Fruit fly (Drosophila melanogaster): ENCODE data around the gene Mnt.

Mnt gene

DNA sequence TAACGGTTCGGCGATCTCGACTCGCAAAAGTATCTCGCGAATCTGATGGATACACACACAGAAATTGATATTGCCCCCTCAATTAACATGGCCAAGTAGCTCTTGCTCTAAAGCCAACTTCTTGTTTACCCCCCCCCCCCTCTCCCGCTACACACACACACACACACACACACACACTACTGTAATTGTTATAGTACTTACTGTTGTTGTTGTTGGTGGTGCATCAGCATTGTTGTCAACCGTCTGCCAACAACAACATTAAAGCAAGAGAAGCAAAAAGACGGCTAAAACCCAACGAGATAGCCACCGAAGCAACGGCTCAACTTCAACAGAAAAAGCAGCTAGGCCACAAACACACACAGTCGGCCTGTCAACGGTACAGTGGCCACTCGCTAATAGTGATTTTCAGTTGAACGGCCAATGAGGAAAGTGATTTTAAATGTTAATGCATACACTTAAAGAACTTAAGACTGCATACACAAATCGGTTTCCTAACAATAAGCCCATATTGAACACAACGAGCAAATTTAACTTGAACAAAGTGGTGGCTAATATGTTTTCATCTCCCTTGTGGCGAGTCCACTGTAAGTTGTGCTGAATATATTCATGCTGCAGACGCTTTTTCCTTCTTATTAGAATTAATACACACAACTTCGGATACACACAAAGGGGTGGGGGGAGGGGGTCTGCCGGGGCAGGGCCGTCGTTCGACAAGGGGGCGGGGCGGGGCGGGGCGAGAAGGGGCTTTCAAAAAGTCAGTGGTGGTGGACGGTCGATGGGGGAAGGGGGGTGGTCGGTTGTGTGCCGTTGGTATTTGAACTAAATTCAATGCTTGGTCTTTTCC, 78.9 kb downstream of the Mnt start (continued):
- TF ChIP-seq CG17385 (GFP tag; optimal IDR thresholded peaks at IDR 0.05) (peak; percentile 82), Vsx1 (GFP tag; optimal IDR thresholded peaks at IDR 0.05) (peak; percentile 75), CG3163 (GFP tag; optimal IDR thresholded peaks at IDR 0.05) (peak; percentile 49), Hmx (GFP tag; optimal IDR thresholded peaks at IDR 0.05) (no peak), amos (GFP tag; IDR thresholded peaks at IDR 0.05; ENCODE audit: partially characterized antibody) (no peak), Dbx (GFP tag; IDR thresholded peaks at IDR 0.05) (peak; percentile 67; the same call in 2 of the 3 replicates), seq (GFP tag; IDR thresholded peaks at IDR 0.05) (peak; percentile 77), CG7786 (GFP tag; optimal IDR thresholded peaks at IDR 0.05) (peak; percentile 88), H2.0 (GFP tag; IDR thresholded peaks at IDR 0.05) (peak; percentile 83), Hsf (GFP tag; optimal IDR thresholded peaks at IDR 0.05) (peak; percentile 80), ewg (GFP tag; optimal IDR thresholded peaks at IDR 0.05) (peak; percentile 76), corto (GFP tag; optimal IDR thresholded peaks at IDR 0.05) (no peak), Side (GFP tag; optimal IDR thresholded peaks at IDR 0.05) (peak; percentile 83), Ravus (GFP tag; IDR thresholded peaks at IDR 0.05) (peak; percentile 65), GATAe (GFP tag; conservative IDR thresholded peaks at IDR 0.05) (no peak), CG34376 (GFP tag; optimal IDR thresholded peaks at IDR 0.05) (peak; percentile 48), ken (GFP tag; IDR thresholded peaks at IDR 0.05) (peak; percentile 82; the same call in 2 of the 3 replicates), Nf-YB (GFP tag; optimal IDR thresholded peaks at IDR 0.05) (peak; percentile 71), wdn (GFP tag; IDR thresholded peaks at IDR 0.05) (peak; percentile 73), CG9797 (GFP tag; optimal IDR thresholded peaks at IDR 0.05) (no peak), CG12391 (tag; optimal IDR thresholded peaks at IDR 0.05) (peak; percentile 87), Hr78 (GFP tag; optimal IDR thresholded peaks at IDR 0.05) (peak in 1 of 2 experiments; percentile 42), tna (GFP tag; IDR thresholded peaks at IDR 0.05; ENCODE audit: partially characterized antibody) (no peak), yki (optimal IDR thresholded peaks at IDR 0.05) (no peak), CG10267 (tag; optimal IDR thresholded peaks at IDR 0.05) (peak; percentile 76), CG13287 (GFP tag; IDR thresholded peaks at IDR 0.05; ENCODE audit: partially characterized antibody) (no peak), CG1233 (GFP tag; optimal IDR thresholded peaks at IDR 0.05) (peak; percentile 83), br (optimal IDR thresholded peaks at IDR 0.05) (no peak), ab (GFP tag; optimal IDR thresholded peaks at IDR 0.05) (peak; percentile 84), Gsc (GFP tag; IDR thresholded peaks at IDR 0.05) (peak; percentile 54; the same call in 1 of the 2 replicates), phol (tag; optimal IDR thresholded peaks at IDR 0.05) (peak; percentile 90), vvl (GFP tag; IDR thresholded peaks at IDR 0.05) (peak; percentile 94), Camta (GFP tag; optimal IDR thresholded peaks at IDR 0.05) (peak; percentile 76), toy (GFP tag; IDR thresholded peaks at IDR 0.05) (peak; percentile 60; the same call in 1 of the 2 replicates), CG4854 (GFP tag; optimal IDR thresholded peaks at IDR 0.05) (peak; percentile 71), NK7.1 (GFP tag; optimal IDR thresholded peaks at IDR 0.05) (peak; percentile 13), CG30403 (GFP tag; optimal IDR thresholded peaks at IDR 0.05) (peak; percentile 86), CG8089 (GFP tag; optimal IDR thresholded peaks at IDR 0.05) (peak; percentile 76), Elba2 (GFP tag; optimal IDR thresholded peaks at IDR 0.05) (no peak), D19A (tag; optimal IDR thresholded peaks at IDR 0.05) (peak; percentile 82), CG2116 (GFP tag; optimal IDR thresholded peaks at IDR 0.05) (peak; percentile 27), Tbp (GFP tag; optimal IDR thresholded peaks at IDR 0.05) (no peak), slbo (GFP tag; IDR thresholded peaks at IDR 0.05) (peak; percentile 88), CG14965 (GFP tag; optimal IDR thresholded peaks at IDR 0.05; ENCODE audit: borderline replicate concordance) (no peak), CG8281 (tag; optimal IDR thresholded peaks at IDR 0.05) (peak; percentile 65), Scr (GFP tag; IDR thresholded peaks at IDR 0.05; ENCODE audit: partially characterized antibody) (no peak), Fer1 (GFP tag; optimal IDR thresholded peaks at IDR 0.05) (peak; percentile 92), Nf-YC (tag; optimal IDR thresholded peaks at IDR 0.05) (peak; percentile 77), Dll (GFP tag; IDR thresholded peaks at IDR 0.05; ENCODE audit: partially characterized antibody) (no peak)
